Fruit fly (Drosophila melanogaster) whole organism, embryonic: ENCODE data around the gene GCC88.

Experiments used
- BEAF-32 ChIP-seq: fragments of 200-800 bp; sonication (Bioruptor generic); optimal IDR thresholded peaks from 3 replicates; lab custom pipeline; 2017; ENCODE audit warnings: missing biosample characterization, missing genetic modification characterization, mild to moderate bottlenecking, moderate library complexity, missing genetic modification reagents
- Bgb ChIP-seq: fragments of 200-800 bp; sonication (Bioruptor generic); IDR thresholded peaks from 2 replicates; pipeline ENCODE4 v1.3.6; 2022; ENCODE audit warnings: missing biosample characterization, missing genetic modification characterization; ENCODE audit not compliant: partially characterized antibody
- Bteb2 ChIP-seq: fragments of 200-800 bp; sonication (Bioruptor generic); optimal IDR thresholded peaks from 2 replicates; lab custom pipeline; 2016; ENCODE audit warnings: missing biosample characterization, missing genetic modification characterization
- CG11085 ChIP-seq: fragments of 200-800 bp; sonication (Bioruptor generic); IDR thresholded peaks from 2 replicates; pipeline ENCODE4 v1.3.6; 2022; ENCODE audit warnings: missing biosample characterization, missing genetic modification characterization
- CG12071 ChIP-seq: fragments of 200-800 bp; sonication (Bioruptor generic); optimal IDR thresholded peaks from 3 replicates; lab custom pipeline; 2018; ENCODE audit warnings: missing biosample characterization, mild to moderate bottlenecking, missing genetic modification characterization
- CG12104 ChIP-seq: fragments of 200-800 bp; sonication (Bioruptor generic); optimal IDR thresholded peaks from 3 replicates; lab custom pipeline; 2016; ENCODE audit warnings: missing biosample characterization, missing genetic modification characterization
- CG12659 ChIP-seq: fragments of 200-800 bp; sonication (Bioruptor generic); optimal IDR thresholded peaks from 3 replicates; lab custom pipeline; 2017; ENCODE audit warnings: mild to moderate bottlenecking, missing biosample characterization, missing genetic modification reagents, missing genetic modification characterization
- CG13775 ChIP-seq: fragments of 200-800 bp; sonication (Bioruptor generic); optimal IDR thresholded peaks from 3 replicates; lab custom pipeline; 2017; ENCODE audit warnings: missing biosample characterization, mild to moderate bottlenecking, missing genetic modification characterization
- CG14050 ChIP-seq: fragments of 200-800 bp; sonication (Bioruptor generic); IDR thresholded peaks from 3 replicates; pipeline ENCODE4 v1.3.6; 2022; ENCODE audit warnings: missing biosample characterization, missing genetic modification characterization
- CG14667 ChIP-seq: fragments of 200-800 bp; sonication (Bioruptor generic); IDR thresholded peaks from 2 replicates; pipeline ENCODE4 v1.3.6; 2022; ENCODE audit warnings: missing biosample characterization, missing genetic modification characterization
- CG16815 ChIP-seq: fragments of 200-800 bp; sonication (Bioruptor generic); optimal IDR thresholded peaks from 3 replicates; lab custom pipeline; 2017; ENCODE audit warnings: missing biosample characterization, mild to moderate bottlenecking, missing genetic modification characterization
- CG17612 ChIP-seq: fragments of 200-800 bp; sonication (Bioruptor generic); IDR thresholded peaks from 2 replicates; pipeline ENCODE4 v1.3.6; 2022; ENCODE audit warnings: missing biosample characterization, missing genetic modification characterization
- CG18599 ChIP-seq: fragments of 200-800 bp; sonication (Bioruptor generic); optimal IDR thresholded peaks from 3 replicates; lab custom pipeline; 2017; ENCODE audit warnings: missing biosample characterization, missing genetic modification characterization, mild to moderate bottlenecking, moderate library complexity, missing genetic modification reagents
- CG32532 ChIP-seq: fragments of 200-800 bp; sonication (Bioruptor generic); IDR thresholded peaks from 2 replicates; pipeline ENCODE4 v1.3.6; 2022; ENCODE audit warnings: missing biosample characterization, missing genetic modification characterization
- CG33213 ChIP-seq: fragments of 200-800 bp; sonication (Bioruptor generic); optimal IDR thresholded peaks from 3 replicates; lab custom pipeline; 2016; ENCODE audit warnings: missing biosample characterization, missing genetic modification characterization
- CG3847 ChIP-seq: fragments of 200-800 bp; sonication (Bioruptor generic); IDR thresholded peaks from 2 replicates; pipeline ENCODE4 v1.3.6; 2022; ENCODE audit warnings: missing biosample characterization, missing genetic modification characterization
- CG7786 ChIP-seq: fragments of 200-800 bp; sonication (Bioruptor generic); optimal IDR thresholded peaks from 2 replicates; lab custom pipeline; 2016; ENCODE audit warnings: missing biosample characterization, missing genetic modification characterization
- CG8924 ChIP-seq: fragments of 200-800 bp; optimal IDR thresholded peaks from 3 replicates; lab custom pipeline; 2019; ENCODE audit warnings: missing biosample characterization, mild to moderate bottlenecking, missing genetic modification characterization, moderate library complexity
- CHES-1-like ChIP-seq: fragments of 200-800 bp; sonication (Bioruptor generic); optimal IDR thresholded peaks from 2 replicates; lab custom pipeline; 2016; ENCODE audit warnings: missing biosample characterization, missing genetic modification characterization
- CTCF ChIP-seq: fragments of 200-800 bp; sonication (Bioruptor generic); optimal IDR thresholded peaks from 2 replicates; lab custom pipeline; 2017; ENCODE audit warnings: missing biosample characterization, mild to moderate bottlenecking, missing genetic modification characterization, moderate library complexity
- Dip2 ChIP-seq: fragments of 200-800 bp; sonication (Bioruptor generic); IDR thresholded peaks from 2 replicates; pipeline ENCODE4 v1.3.6; 2022; ENCODE audit warnings: missing biosample characterization, missing genetic modification characterization
- Dip3 ChIP-seq: fragments of 200-800 bp; sonication (Bioruptor generic); optimal IDR thresholded peaks from 3 replicates; lab custom pipeline; 2016; ENCODE audit warnings: missing biosample characterization, missing genetic modification characterization
- Fer1 ChIP-seq: fragments of 200-800 bp; sonication (Bioruptor generic); optimal IDR thresholded peaks from 2 replicates; lab custom pipeline; 2017; ENCODE audit warnings: missing biosample characterization, mild to moderate bottlenecking, missing genetic modification characterization
- GATAe ChIP-seq: fragments of 200-800 bp; sonication (Bioruptor generic); conservative IDR thresholded peaks from 2 replicates; pipeline ENCODE4 v1.3.6; 2022; ENCODE audit warnings: missing biosample characterization, missing genetic modification characterization
- Hey ChIP-seq: fragments of 200-800 bp; sonication (Bioruptor generic); optimal IDR thresholded peaks from 3 replicates; lab custom pipeline; 2018; ENCODE audit warnings: missing biosample characterization, mild to moderate bottlenecking, missing genetic modification characterization
- Jarid2 ChIP-seq: fragments of 200-800 bp; sonication (Bioruptor generic); optimal IDR thresholded peaks from 3 replicates; lab custom pipeline; 2017; ENCODE audit warnings: mild to moderate bottlenecking, missing biosample characterization, missing genetic modification reagents, missing genetic modification characterization
- Mrtf ChIP-seq: fragments of 200-800 bp; sonication (Bioruptor generic); IDR thresholded peaks from 3 replicates; pipeline ENCODE4 v1.3.6; 2022; ENCODE audit warnings: missing biosample characterization, missing genetic modification characterization
- Ravus ChIP-seq: fragments of 200-800 bp; sonication (Bioruptor generic); IDR thresholded peaks from 2 replicates; pipeline ENCODE4 v1.3.6; 2022; ENCODE audit warnings: missing biosample characterization, missing genetic modification characterization
- Rfx ChIP-seq: fragments of 200-800 bp; sonication (Bioruptor generic); IDR thresholded peaks from 2 replicates; pipeline ENCODE4 v1.3.6; 2022; ENCODE audit warnings: missing biosample characterization, missing genetic modification characterization
- Sin3A ChIP-seq: fragments of >200 bp; optimal IDR thresholded peaks from 2 replicates; lab custom pipeline; 2018
- Sox102F ChIP-seq: fragments of 200-800 bp; sonication (Bioruptor generic); optimal IDR thresholded peaks from 2 replicates; lab custom pipeline; 2018; ENCODE audit warnings: missing biosample characterization, mild to moderate bottlenecking, missing genetic modification characterization, moderate library complexity
- Xbp1 ChIP-seq: fragments of 200-800 bp; sonication (Bioruptor generic); optimal IDR thresholded peaks from 3 replicates; lab custom pipeline; 2016; ENCODE audit warnings: missing biosample characterization, mild to moderate bottlenecking, missing genetic modification characterization
- ara ChIP-seq: fragments of 200-800 bp; sonication (Bioruptor generic); IDR thresholded peaks from 2 replicates; pipeline ENCODE4 v1.3.6; 2022; ENCODE audit warnings: missing biosample characterization, missing genetic modification characterization
- da ChIP-seq: fragments of 200-800 bp; sonication (Bioruptor generic); optimal IDR thresholded peaks from 2 replicates; lab custom pipeline; 2016; ENCODE audit warnings: missing biosample characterization, missing genetic modification characterization
- danr ChIP-seq: fragments of 200-800 bp; sonication (Bioruptor generic); IDR thresholded peaks from 2 replicates; pipeline ENCODE4 v1.3.6; 2022; ENCODE audit warnings: missing biosample characterization, missing genetic modification characterization
- ems ChIP-seq: fragments of 200-800 bp; sonication (Bioruptor generic); optimal IDR thresholded peaks from 3 replicates; lab custom pipeline; 2016; ENCODE audit warnings: missing biosample characterization, missing genetic modification characterization
- fru ChIP-seq: fragments of >200 bp; optimal IDR thresholded peaks from 2 replicates; lab custom pipeline; 2017
- ftz-f1 ChIP-seq: fragments of 200-800 bp; sonication (Bioruptor generic); optimal IDR thresholded peaks from 2 replicates; lab custom pipeline; 2016; ENCODE audit warnings: missing biosample characterization, missing genetic modification characterization
- ind ChIP-seq: fragments of 200-800 bp; sonication (Bioruptor generic); optimal IDR thresholded peaks from 3 replicates; lab custom pipeline; 2016; ENCODE audit warnings: missing biosample characterization, missing genetic modification characterization
- lilli ChIP-seq: fragments of 200-800 bp; sonication (Bioruptor generic); optimal IDR thresholded peaks from 3 replicates; lab custom pipeline; 2016; ENCODE audit warnings: missing biosample characterization, missing genetic modification characterization
- nerfin-1 ChIP-seq: fragments of 200-800 bp; sonication (Bioruptor generic); optimal IDR thresholded peaks from 3 replicates; lab custom pipeline; 2019; ENCODE audit warnings: missing biosample characterization, mild to moderate bottlenecking, missing genetic modification characterization, moderate library complexity
- nmo ChIP-seq: fragments of 200-800 bp; sonication (Bioruptor generic); optimal IDR thresholded peaks from 2 replicates; lab custom pipeline; 2018; ENCODE audit warnings: missing biosample characterization, mild to moderate bottlenecking, missing genetic modification characterization, moderate library complexity
- onecut ChIP-seq: fragments of 200-800 bp; sonication (Bioruptor generic); IDR thresholded peaks from 2 replicates; pipeline ENCODE4 v1.3.6; 2022; ENCODE audit warnings: missing biosample characterization, missing genetic modification characterization
- otp ChIP-seq: fragments of 200-800 bp; sonication (Bioruptor generic); IDR thresholded peaks from 3 replicates; pipeline ENCODE4, ENCODE4 v1.3.6; 2022; ENCODE audit warnings: missing biosample characterization, missing genetic modification characterization
- pros ChIP-seq: fragments of 200-800 bp; sonication (Bioruptor generic); optimal IDR thresholded peaks from 3 replicates; lab custom pipeline; 2019; ENCODE audit warnings: missing biosample characterization, mild to moderate bottlenecking, missing genetic modification characterization, moderate library complexity
- rib ChIP-seq: fragments of 200-800 bp; sonication (Bioruptor generic); IDR thresholded peaks from 2 replicates; pipeline ENCODE4 v1.3.6; 2022; ENCODE audit warnings: missing biosample characterization, missing genetic modification characterization
- slou ChIP-seq: fragments of 200-800 bp; sonication (Bioruptor generic); optimal IDR thresholded peaks from 3 replicates; lab custom pipeline; 2016; ENCODE audit warnings: missing biosample characterization, missing genetic modification characterization
- tna ChIP-seq: fragments of 200-800 bp; sonication (Bioruptor generic); IDR thresholded peaks from 2 replicates; pipeline ENCODE4 v1.3.6; 2022; ENCODE audit warnings: missing biosample characterization, missing genetic modification characterization; ENCODE audit not compliant: partially characterized antibody
- unpg ChIP-seq: fragments of 200-800 bp; sonication (Bioruptor generic); optimal IDR thresholded peaks from 3 replicates; lab custom pipeline; 2018; ENCODE audit warnings: missing biosample characterization, mild to moderate bottlenecking, missing genetic modification characterization, moderate library complexity
- wdn ChIP-seq: fragments of 200-800 bp; sonication (Bioruptor generic); IDR thresholded peaks from 2 replicates; pipeline ENCODE4 v1.3.6; 2022; ENCODE audit warnings: missing biosample characterization, missing genetic modification characterization
- wek ChIP-seq: fragments of 200-800 bp; sonication (Bioruptor generic); optimal IDR thresholded peaks from 3 replicates; lab custom pipeline; 2018; ENCODE audit warnings: missing biosample characterization, mild to moderate bottlenecking, missing genetic modification characterization, moderate library complexity
- zf30C ChIP-seq: fragments of 200-800 bp; sonication (Bioruptor generic); optimal IDR thresholded peaks from 3 replicates; lab custom pipeline; 2018; ENCODE audit warnings: missing biosample characterization, mild to moderate bottlenecking, missing genetic modification characterization

GCC88 gene

dm6 chr3R:11243951-11244660 lies 13.7 kb upstream of the GCC88 start, which contains the start of the genes CG17734 and CG5214 (continued):
- no peak for TF ChIP-seq wek
- TF ChIP-seq Sox102F (GFP tag; lab: Kevin White, UChicago) = no peak
- TF ChIP-seq tna (GFP tag; lab: Robert Waterston, UW) = no peak
- TF ChIP-seq CG13775 (GFP tag; lab: Kevin White, UChicago) = no peak
- TF ChIP-seq Bteb2 (GFP tag; lab: Kevin White, UChicago) = no peak
- no peak for TF ChIP-seq Hey (tag; lab: Kevin White, UChicago)
- TF ChIP-seq CG32532 (GFP tag; lab: Robert Waterston, UW) = no peak; the same call in 1 of the 2 replicates
- peak; percentile 88 for TF ChIP-seq BEAF-32 (GFP tag; lab: Kevin White, UChicago)
- TF ChIP-seq CHES-1-like = peak; percentile 52
- no peak for TF ChIP-seq CG18599 (GFP tag; lab: Kevin White, UChicago)
- TF ChIP-seq rib (GFP tag; lab: Robert Waterston, UW) = no peak; the same call in none of the 2 replicates
- TF ChIP-seq CG12659 (GFP tag; lab: Kevin White, UChicago) = peak; percentile 86
- TF ChIP-seq CTCF (GFP tag; lab: Kevin White, UChicago) = peak; percentile 96
- 0 out of 2 replicates have a peak, but pooled peaks have one; percentile 13 for TF ChIP-seq onecut (GFP tag; lab: Robert Waterston, UW)
- no peak for TF ChIP-seq da (GFP tag; lab: Kevin White, UChicago)
- peak; percentile 60 for TF ChIP-seq Bgb
- TF ChIP-seq CG17612 (GFP tag; lab: Robert Waterston, UW) = no peak
- TF ChIP-seq Xbp1 (GFP tag; lab: Kevin White, UChicago) = no peak
- no peak for TF ChIP-seq nmo (GFP tag; lab: Kevin White, UChicago)
- no peak for TF ChIP-seq Dip3 (GFP tag; lab: Kevin White, UChicago)
- TF ChIP-seq ftz-f1 = peak; percentile 98
- TF ChIP-seq CG16815 (GFP tag; lab: Kevin White, UChicago) = no peak
- no peak for TF ChIP-seq wdn (GFP tag; lab: Robert Waterston, UW)
- TF ChIP-seq CG12071 (GFP tag; lab: Kevin White, UChicago) = no peak
- TF ChIP-seq CG33213 (GFP tag; lab: Kevin White, UChicago) = no peak
- no peak for TF ChIP-seq Rfx (GFP tag; lab: Robert Waterston, UW)
- TF ChIP-seq pros (GFP tag; lab: Kevin White, UChicago) = no peak
- peak; percentile 35; the same call in 1 of the 2 replicates for TF ChIP-seq GATAe (GFP tag; lab: Robert Waterston, UW)
- no peak for TF ChIP-seq CG14667
- no peak for TF ChIP-seq fru
- TF ChIP-seq Ravus (GFP tag; lab: Robert Waterston, UW) = no peak
- no peak for TF ChIP-seq CG7786 (GFP tag; lab: Kevin White, UChicago)
- TF ChIP-seq unpg (GFP tag; lab: Kevin White, UChicago) = no peak
- TF ChIP-seq ems (GFP tag; lab: Kevin White, UChicago) = no peak
- peak; percentile 48 for TF ChIP-seq lilli
- TF ChIP-seq ara (GFP tag; lab: Robert Waterston, UW) = no peak
- peak; percentile 6 for TF ChIP-seq slou (GFP tag; lab: Kevin White, UChicago)
- no peak for TF ChIP-seq danr
- TF ChIP-seq CG14050 (GFP tag; lab: Robert Waterston, UW) = no peak
- TF ChIP-seq nerfin-1 (tag; lab: Kevin White, UChicago) = no peak
- no peak for TF ChIP-seq CG11085 (GFP tag; lab: Robert Waterston, UW)
- TF ChIP-seq Fer1 (GFP tag; lab: Kevin White, UChicago) = no peak
- no peak for TF ChIP-seq Dip2 (GFP tag; lab: Robert Waterston, UW)
- TF ChIP-seq zf30C (GFP tag; lab: Kevin White, UChicago) = no peak
- no peak for TF ChIP-seq ind (GFP tag; lab: Kevin White, UChicago)
- no peak for TF ChIP-seq otp (GFP tag; lab: Robert Waterston, UW)
- no peak for TF ChIP-seq Jarid2 (GFP tag; lab: Kevin White, UChicago)
- TF ChIP-seq Mrtf = no peak
- peak; percentile 85 for TF ChIP-seq Sin3A (lab: Kevin White, UChicago)
- no peak for TF ChIP-seq CG3847 (GFP tag; lab: Robert Waterston, UW)
- no peak for TF ChIP-seq CG12104
- no peak for TF ChIP-seq CG8924 (tag; lab: Kevin White, UChicago)
